Fruit fly (Drosophila melanogaster): ENCODE results near the gene rdx.

The rdx gene

dm6 chr3R:14031531-14032414 lies at the start of gene rdx, which contains the start of gene CG3061 (continued):
- TF ChIP-seq CG32767 (GFP tag; IDR thresholded peaks at IDR 0.05) (no peak), chinmo (GFP tag; IDR thresholded peaks at IDR 0.05; ENCODE audit: partially characterized antibody) (peak; percentile 81; the same call in 1 of the 4 replicates), D (optimal IDR thresholded peaks at IDR 0.05) (no peak), D (GFP tag; optimal IDR thresholded peaks at IDR 0.05) (peak; percentile 76), CG12942 (GFP tag; optimal IDR thresholded peaks at IDR 0.05) (peak; percentile 29), CG13424 (tag; optimal IDR thresholded peaks at IDR 0.05) (peak; percentile 83), tin (GFP tag; optimal IDR thresholded peaks at IDR 0.05) (peak; percentile 32), CG12744 (GFP tag; optimal IDR thresholded peaks at IDR 0.05) (no peak), sob (GFP tag; IDR thresholded peaks at IDR 0.05) (no peak), Kr (GFP tag; optimal IDR thresholded peaks at IDR 0.05) (no peak), tup (GFP tag; optimal IDR thresholded peaks at IDR 0.05) (no peak), gt (GFP tag; IDR thresholded peaks at IDR 0.05) (no peak), CHES-1-like (GFP tag; optimal IDR thresholded peaks at IDR 0.05) (no peak), exex (tag; optimal IDR thresholded peaks at IDR 0.05) (no peak), CG6689 (GFP tag; IDR thresholded peaks at IDR 0.05) (peak; percentile 19; the same call in 1 of the 2 replicates), CG6765 (GFP tag; optimal IDR thresholded peaks at IDR 0.05) (no peak), schlank (tag; optimal IDR thresholded peaks at IDR 0.05) (no peak), CG14860 (GFP tag; IDR thresholded peaks at IDR 0.05; ENCODE audit: partially characterized antibody) (no peak), onecut (GFP tag; IDR thresholded peaks at IDR 0.05) (no peak), phol (tag; optimal IDR thresholded peaks at IDR 0.05) (peak; percentile 74), pita (GFP tag; optimal IDR thresholded peaks at IDR 0.05) (no peak), Trl (optimal IDR thresholded peaks at IDR 0.05) (peak in 1 of 2 experiments; percentile 21), Trl (GFP tag; optimal IDR thresholded peaks at IDR 0.05) (no peak), CG30020 (tag; optimal IDR thresholded peaks at IDR 0.05) (peak; percentile 79), mld (GFP tag; IDR thresholded peaks at IDR 0.05; ENCODE audit: partially characterized antibody) (no peak), Mrtf (GFP tag; IDR thresholded peaks at IDR 0.05) (no peak), CG7745 (tag; optimal IDR thresholded peaks at IDR 0.05) (no peak), toy (GFP tag; IDR thresholded peaks at IDR 0.05) (no peak), CG4424 (GFP tag; optimal IDR thresholded peaks at IDR 0.05) (peak; percentile 58), D19B (GFP tag; optimal IDR thresholded peaks at IDR 0.05) (peak; percentile 16), HLHmδ (GFP tag; optimal IDR thresholded peaks at IDR 0.05) (no peak), ftz-f1 (GFP tag; optimal IDR thresholded peaks at IDR 0.05) (no peak), Spps (tag; optimal IDR thresholded peaks at IDR 0.05) (no peak), CG8290 (GFP tag; optimal IDR thresholded peaks at IDR 0.05) (no peak), CG8290 (tag; optimal IDR thresholded peaks at IDR 0.05) (peak in 1 of 2 experiments; percentile 22), Fer1 (GFP tag; optimal IDR thresholded peaks at IDR 0.05) (peak; percentile 31), pum (GFP tag; optimal IDR thresholded peaks at IDR 0.05) (no peak), Doc2 (GFP tag; IDR thresholded peaks at IDR 0.05) (no peak), ap (GFP tag; IDR thresholded peaks at IDR 0.05) (no peak), CG7556 (GFP tag; optimal IDR thresholded peaks at IDR 0.05) (peak; percentile 54), CG7928 (GFP tag; optimal IDR thresholded peaks at IDR 0.05) (no peak), Dfd (GFP tag; optimal IDR thresholded peaks at IDR 0.05) (no peak), grn (GFP tag; optimal IDR thresholded peaks at IDR 0.05) (no peak), Lim3 (GFP tag; IDR thresholded peaks at IDR 0.05) (no peak), Gsc (GFP tag; IDR thresholded peaks at IDR 0.05) (no peak), CG31365 (tag; optimal IDR thresholded peaks at IDR 0.05) (no peak)

Measured in whole organism, embryonic.